Fruit fly (Drosophila melanogaster) whole organism, embryonic: Measurements from ENCODE around the gene Socs36E.
A peak's percentile ranks its signal among the peaks of the same experiment; 100 is the strongest.

Experiments used
- Abd-B ChIP-seq: fragments of 200-800 bp; sonication (Bioruptor generic); optimal IDR thresholded peaks from 2 replicates; lab custom pipeline; 2018; ENCODE audit warnings: missing biosample characterization, mild to moderate bottlenecking, missing genetic modification characterization, moderate library complexity
- CG10209 ChIP-seq: fragments of 200-800 bp; sonication (Bioruptor generic); optimal IDR thresholded peaks from 3 replicates; lab custom pipeline; 2017; ENCODE audit warnings: missing biosample characterization, mild to moderate bottlenecking, missing genetic modification characterization, missing genetic modification reagents
- CG10267 ChIP-seq: fragments of 200-800 bp; sonication (Bioruptor generic); optimal IDR thresholded peaks from 2 replicates; lab custom pipeline; 2018; ENCODE audit warnings: missing biosample characterization, mild to moderate bottlenecking, missing genetic modification characterization, moderate library complexity
- CG10274 ChIP-seq: fragments of 200-800 bp; sonication (Bioruptor generic); optimal IDR thresholded peaks from 3 replicates; lab custom pipeline; 2017; ENCODE audit warnings: missing biosample characterization, mild to moderate bottlenecking, missing genetic modification characterization
- CG11247 ChIP-seq: fragments of 200-800 bp; sonication (Bioruptor generic); IDR thresholded peaks from 2 replicates; pipeline ENCODE4 v1.3.6; 2022; ENCODE audit warnings: missing biosample characterization, missing genetic modification characterization
- CG12155 ChIP-seq: fragments of 200-800 bp; sonication (Bioruptor generic); optimal IDR thresholded peaks from 3 replicates; lab custom pipeline; 2016; ENCODE audit warnings: missing biosample characterization, missing genetic modification characterization
- CG13624 ChIP-seq: fragments of 200-800 bp; sonication (Bioruptor generic); optimal IDR thresholded peaks from 2 replicates; lab custom pipeline; 2016; ENCODE audit warnings: missing biosample characterization, missing genetic modification characterization
- CG15514 ChIP-seq: fragments of 200-800 bp; sonication (Bioruptor generic); optimal IDR thresholded peaks from 3 replicates; lab custom pipeline; 2017; ENCODE audit warnings: missing biosample characterization, missing genetic modification characterization, mild to moderate bottlenecking, moderate library complexity, missing genetic modification reagents
- CG15696 ChIP-seq: fragments of 200-800 bp; sonication (Bioruptor generic); optimal IDR thresholded peaks from 2 replicates; lab custom pipeline; 2019; ENCODE audit warnings: missing biosample characterization, mild to moderate bottlenecking, missing genetic modification characterization, moderate library complexity
- CG18599 ChIP-seq: fragments of 200-800 bp; sonication (Bioruptor generic); optimal IDR thresholded peaks from 3 replicates; lab custom pipeline; 2017; ENCODE audit warnings: missing biosample characterization, missing genetic modification characterization, mild to moderate bottlenecking, moderate library complexity, missing genetic modification reagents
- CG2199 ChIP-seq: fragments of 200-800 bp; sonication (Bioruptor generic); IDR thresholded peaks from 3 replicates; pipeline ENCODE4 v1.3.6; 2022; ENCODE audit warnings: missing biosample characterization, missing genetic modification characterization
- CG2712 ChIP-seq: fragments of 200-800 bp; optimal IDR thresholded peaks from 3 replicates; lab custom pipeline; 2019; ENCODE audit warnings: missing biosample characterization, mild to moderate bottlenecking, missing genetic modification characterization, moderate library complexity
- CG2875 ChIP-seq: fragments of 200-800 bp; sonication (Bioruptor generic); optimal IDR thresholded peaks from 2 replicates; lab custom pipeline; 2017; ENCODE audit warnings: missing biosample characterization, mild to moderate bottlenecking, missing genetic modification characterization, missing genetic modification reagents
- CG4360 ChIP-seq: fragments of 200-800 bp; sonication (Bioruptor generic); IDR thresholded peaks from 2 replicates; pipeline ENCODE4 v1.3.6; 2022; ENCODE audit warnings: missing biosample characterization, missing genetic modification characterization
- CG43689 ChIP-seq: fragments of 200-800 bp; sonication (Bioruptor generic); IDR thresholded peaks from 2 replicates; pipeline ENCODE4 v1.3.6; 2022; ENCODE audit warnings: missing biosample characterization, missing genetic modification characterization
- CG4424 ChIP-seq: fragments of 200-800 bp; sonication (Bioruptor generic); optimal IDR thresholded peaks from 3 replicates; lab custom pipeline; 2016; ENCODE audit warnings: missing biosample characterization, missing genetic modification characterization
- CG6175 ChIP-seq: fragments of 200-800 bp; sonication (Bioruptor generic); IDR thresholded peaks from 3 replicates; pipeline ENCODE4 v1.3.6; 2022; ENCODE audit warnings: missing biosample characterization, missing genetic modification characterization
- CG6854 ChIP-seq: fragments of 200-800 bp; sonication (Bioruptor generic); optimal IDR thresholded peaks from 3 replicates; lab custom pipeline; 2017; ENCODE audit warnings: missing biosample characterization, mild to moderate bottlenecking, missing genetic modification characterization
- CG7839 ChIP-seq: fragments of 200-800 bp; sonication (Bioruptor generic); optimal IDR thresholded peaks from 3 replicates; lab custom pipeline; 2018; ENCODE audit warnings: missing biosample characterization, mild to moderate bottlenecking, missing genetic modification characterization, moderate library complexity
- CG8359 ChIP-seq: fragments of 200-800 bp; sonication (Bioruptor generic); optimal IDR thresholded peaks from 2 replicates; lab custom pipeline; 2017; ENCODE audit warnings: missing biosample characterization, mild to moderate bottlenecking, missing genetic modification characterization, borderline replicate concordance
- Deaf1 ChIP-seq: fragments of 200-800 bp; optimal IDR thresholded peaks from 3 replicates; lab custom pipeline; 2019; ENCODE audit warnings: missing biosample characterization, mild to moderate bottlenecking, missing genetic modification characterization, moderate library complexity
- Dek ChIP-seq: fragments of 200-800 bp; sonication (Bioruptor generic); optimal IDR thresholded peaks from 3 replicates; lab custom pipeline; 2019; ENCODE audit warnings: missing biosample characterization, mild to moderate bottlenecking, missing genetic modification characterization, moderate library complexity
- E2f2 ChIP-seq: fragments of 200-800 bp; sonication (Bioruptor generic); IDR thresholded peaks from 2 replicates; pipeline ENCODE4 v1.3.6; 2022; ENCODE audit warnings: missing biosample characterization, missing genetic modification characterization
- Eip74EF ChIP-seq, 2 experiments: fragments of 200-800 bp in 1 of 2; fragments of >200 bp in 1 of 2; sonication (Bioruptor generic) in 1 of 2; optimal IDR thresholded peaks; 2 replicates each; lab custom pipeline; 2017 to 2019; ENCODE audit warnings: missing biosample characterization in 2 of 2, missing genetic modification characterization in 2 of 2, mild to moderate bottlenecking in 1 of 2, moderate library complexity in 1 of 2
- Gug ChIP-seq: fragments of 200-800 bp; sonication (Bioruptor generic); IDR thresholded peaks from 4 replicates; pipeline ENCODE4 v1.3.6; 2022; ENCODE audit warnings: missing biosample characterization, missing genetic modification characterization
- Myb ChIP-seq: fragments of 200-800 bp; sonication (Bioruptor generic); optimal IDR thresholded peaks from 2 replicates; lab custom pipeline; 2016; ENCODE audit warnings: missing biosample characterization, missing genetic modification characterization
- NFAT ChIP-seq: fragments of 200-800 bp; sonication (Bioruptor generic); IDR thresholded peaks from 2 replicates; pipeline ENCODE4 v1.3.6; 2022; ENCODE audit warnings: missing biosample characterization, missing genetic modification characterization
- Rfx ChIP-seq: fragments of 200-800 bp; sonication (Bioruptor generic); IDR thresholded peaks from 2 replicates; pipeline ENCODE4 v1.3.6; 2022; ENCODE audit warnings: missing biosample characterization, missing genetic modification characterization
- Stat92E ChIP-seq, 3 experiments: fragments of >200 bp in 2 of 3; fragments of 200-800 bp in 1 of 3; sonication (Bioruptor generic) in 1 of 3; optimal IDR thresholded peaks; 2 replicates each; lab custom pipeline; 2017 to 2019; ENCODE audit warnings: missing biosample characterization in 3 of 3, missing genetic modification characterization in 3 of 3, mild to moderate bottlenecking in 1 of 3, moderate library complexity in 1 of 3
- ap ChIP-seq: fragments of 200-800 bp; sonication (Bioruptor generic); IDR thresholded peaks from 2 replicates; pipeline ENCODE4 v1.3.6; 2022; ENCODE audit warnings: missing biosample characterization, missing genetic modification characterization
- az2 ChIP-seq: fragments of 200-800 bp; sonication (Bioruptor generic); optimal IDR thresholded peaks from 3 replicates; lab custom pipeline; 2016; ENCODE audit warnings: missing biosample characterization, missing genetic modification characterization
- dmrt99B ChIP-seq: fragments of 200-800 bp; sonication (Bioruptor generic); optimal IDR thresholded peaks from 2 replicates; lab custom pipeline; 2018; ENCODE audit warnings: missing biosample characterization, mild to moderate bottlenecking, missing genetic modification characterization, moderate library complexity
- emc ChIP-seq: fragments of 200-800 bp; sonication (Bioruptor generic); optimal IDR thresholded peaks from 2 replicates; lab custom pipeline; 2016; ENCODE audit warnings: missing biosample characterization, missing genetic modification characterization
- eyg ChIP-seq: fragments of 200-800 bp; sonication (Bioruptor generic); optimal IDR thresholded peaks from 3 replicates; lab custom pipeline; 2016; ENCODE audit warnings: missing biosample characterization, missing genetic modification characterization
- hkb ChIP-seq, 2 experiments: fragments of 200-800 bp in 1 of 2; fragments of >200 bp in 1 of 2; sonication (Bioruptor generic) in 1 of 2; IDR thresholded peaks in 1 of 2; optimal IDR thresholded peaks in 1 of 2; 2 replicates each; pipeline versions ENCODE4 v1.3.6 to Lab custom; 2017 to 2022; ENCODE audit warnings: missing biosample characterization in 1 of 2, missing genetic modification characterization in 1 of 2
- lilli ChIP-seq: fragments of 200-800 bp; sonication (Bioruptor generic); optimal IDR thresholded peaks from 3 replicates; lab custom pipeline; 2016; ENCODE audit warnings: missing biosample characterization, missing genetic modification characterization
- lov ChIP-seq, 2 experiments: fragments of 200-800 bp in 1 of 2; fragments of >200 bp in 1 of 2; sonication (Bioruptor generic) in 1 of 2; IDR thresholded peaks in 1 of 2; optimal IDR thresholded peaks in 1 of 2; 2 replicates in 1 of 2; 3 replicates in 1 of 2; pipeline versions ENCODE4 v1.3.6 to Lab custom; 2017 to 2022; ENCODE audit warnings: missing biosample characterization in 1 of 2, missing genetic modification characterization in 1 of 2
- phol ChIP-seq: fragments of 200-800 bp; sonication (Bioruptor generic); optimal IDR thresholded peaks from 3 replicates; lab custom pipeline; 2018; ENCODE audit warnings: missing biosample characterization, mild to moderate bottlenecking, missing genetic modification characterization, moderate library complexity
- psq ChIP-seq: fragments of 200-800 bp; sonication (Bioruptor generic); optimal IDR thresholded peaks from 2 replicates; lab custom pipeline; 2017; ENCODE audit warnings: missing biosample characterization, missing genetic modification characterization
- pum ChIP-seq: fragments of 200-800 bp; sonication (Bioruptor generic); optimal IDR thresholded peaks from 2 replicates; lab custom pipeline; 2016; ENCODE audit warnings: missing biosample characterization, missing genetic modification characterization
- rib ChIP-seq: fragments of 200-800 bp; sonication (Bioruptor generic); IDR thresholded peaks from 2 replicates; pipeline ENCODE4 v1.3.6; 2022; ENCODE audit warnings: missing biosample characterization, missing genetic modification characterization
- row ChIP-seq: fragments of 200-800 bp; sonication (Bioruptor generic); IDR thresholded peaks from 3 replicates; pipeline ENCODE4 v1.3.6; 2022; ENCODE audit warnings: missing biosample characterization, missing genetic modification characterization
- sr ChIP-seq: fragments of 200-800 bp; sonication (Bioruptor generic); IDR thresholded peaks from 3 replicates; pipeline ENCODE4 v1.3.6; 2022; ENCODE audit warnings: missing biosample characterization, missing genetic modification characterization
- ssp ChIP-seq: fragments of 200-800 bp; sonication (Bioruptor generic); IDR thresholded peaks from 2 replicates; pipeline ENCODE4 v1.3.6; 2022; ENCODE audit warnings: missing biosample characterization, missing genetic modification characterization
- tio ChIP-seq: fragments of 200-800 bp; sonication (Bioruptor generic); optimal IDR thresholded peaks from 2 replicates; lab custom pipeline; 2017; ENCODE audit warnings: missing biosample characterization, missing genetic modification characterization, inconsistent platforms
- vnd ChIP-seq: fragments of 200-800 bp; sonication (Bioruptor generic); IDR thresholded peaks from 3 replicates; pipeline ENCODE4 v1.3.6; 2022; ENCODE audit warnings: missing biosample characterization, missing genetic modification characterization; ENCODE audit not compliant: partially characterized antibody

The Socs36E gene

DNA sequence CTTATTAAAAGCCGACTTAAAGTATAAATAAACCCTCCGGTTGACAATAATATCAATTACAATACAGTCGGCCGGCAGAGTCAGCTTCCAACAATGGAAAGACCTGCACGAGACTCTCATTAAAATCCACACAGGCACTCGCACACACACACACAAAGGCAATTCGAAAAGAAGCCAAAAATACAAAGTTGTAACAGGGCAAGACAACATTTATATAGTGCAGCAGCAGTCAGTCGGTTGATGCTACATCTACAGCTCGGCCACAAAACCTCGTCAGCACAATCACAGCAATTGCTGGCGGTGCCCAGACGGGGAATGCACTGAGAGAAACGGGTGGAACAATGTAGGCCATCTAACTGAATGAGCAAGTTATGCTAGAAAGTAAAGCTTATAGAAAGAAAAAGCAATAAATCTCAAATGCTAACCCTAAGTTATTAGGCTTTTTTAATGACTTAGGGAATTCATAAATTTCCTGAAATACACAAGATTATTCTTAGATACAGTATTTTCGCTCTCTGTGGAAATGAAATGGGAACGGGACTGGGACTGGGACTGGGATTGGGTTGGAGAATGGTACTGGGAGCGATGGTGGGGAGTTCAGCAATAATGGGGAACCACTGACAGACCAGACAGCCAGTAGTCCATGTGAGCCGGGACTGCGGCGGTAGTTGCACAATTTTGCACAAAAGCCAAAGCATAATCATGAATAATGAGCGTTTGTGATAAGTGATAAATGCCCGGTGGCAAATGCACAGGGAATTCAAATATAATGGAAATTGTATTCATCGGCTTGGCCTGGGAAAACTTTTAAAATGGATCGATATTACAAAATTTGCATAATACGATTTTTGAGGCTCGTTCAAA lies 30.6 kb downstream of the Socs36E start (continued):
- peak; percentile 57 for TF ChIP-seq Abd-B
- 0 out of 2 replicates have a peak, but pooled peaks have one; percentile 19 for TF ChIP-seq E2f2 (GFP tag; lab: Robert Waterston, UW)
- TF ChIP-seq sr (GFP tag; lab: Robert Waterston, UW) = no peak
- TF ChIP-seq hkb (optimal IDR thresholded peaks at IDR 0.05; lab: Kevin White, UChicago) = no peak
- TF ChIP-seq hkb (GFP tag; IDR thresholded peaks at IDR 0.05; lab: Robert Waterston, UW) = peak; percentile 28; the same call in 1 of the 2 replicates
- TF ChIP-seq CG10209 (GFP tag; lab: Kevin White, UChicago) = peak; percentile 4
- TF ChIP-seq lilli (GFP tag; lab: Kevin White, UChicago) = peak; percentile 51
- TF ChIP-seq CG4360 (GFP tag; lab: Robert Waterston, UW) = no peak
- no peak for TF ChIP-seq CG43689 (GFP tag; lab: Robert Waterston, UW)
- TF ChIP-seq vnd = no peak
- TF ChIP-seq Eip74EF (GFP tag; optimal IDR thresholded peaks at IDR 0.05; lab: Kevin White, UChicago) = peak in 1 of 2 experiments; percentile 8
- peak; percentile 72 for TF ChIP-seq CG18599 (GFP tag; lab: Kevin White, UChicago)
- TF ChIP-seq CG11247 (GFP tag; lab: Robert Waterston, UW) = 0 out of 2 replicates have a peak, but pooled peaks have one; percentile 28
- no peak for TF ChIP-seq CG6854 (GFP tag; lab: Kevin White, UChicago)
- TF ChIP-seq CG10274 = no peak
- TF ChIP-seq pum (GFP tag; lab: Kevin White, UChicago) = peak; percentile 29
- TF ChIP-seq CG4424 (GFP tag; lab: Kevin White, UChicago) = peak; percentile 25
- peak; percentile 55 for TF ChIP-seq CG2712
- no peak for TF ChIP-seq CG8359 (GFP tag; lab: Kevin White, UChicago)
- no peak for TF ChIP-seq emc (GFP tag; lab: Kevin White, UChicago)
- no peak for TF ChIP-seq CG2199 (GFP tag; lab: Robert Waterston, UW)
- no peak for TF ChIP-seq rib
- no peak for TF ChIP-seq lov (optimal IDR thresholded peaks at IDR 0.05; lab: Kevin White, UChicago)
- no peak for TF ChIP-seq lov (GFP tag; IDR thresholded peaks at IDR 0.05; lab: Robert Waterston, UW)
- TF ChIP-seq dmrt99B (tag; lab: Kevin White, UChicago) = peak; percentile 70
- no peak for TF ChIP-seq Deaf1
- peak; percentile 10 for TF ChIP-seq Myb (GFP tag; lab: Kevin White, UChicago)
- no peak for TF ChIP-seq CG15514 (GFP tag; lab: Kevin White, UChicago)
- TF ChIP-seq CG13624 (GFP tag; lab: Kevin White, UChicago) = no peak
- peak; percentile 36; the same call in 2 of the 4 replicates for TF ChIP-seq Gug (GFP tag; lab: Robert Waterston, UW)
- TF ChIP-seq CG7839 = peak; percentile 63
- TF ChIP-seq Rfx (GFP tag; lab: Robert Waterston, UW) = peak; percentile 44; the same call in 1 of the 2 replicates
- TF ChIP-seq CG15696 = no peak
- TF ChIP-seq az2 (GFP tag; lab: Kevin White, UChicago) = peak; percentile 45
- no peak for TF ChIP-seq Stat92E (GFP tag; optimal IDR thresholded peaks at IDR 0.05; lab: Kevin White, UChicago)
- peak; percentile 15 for TF ChIP-seq tio (GFP tag; lab: Kevin White, UChicago)
- no peak for TF ChIP-seq psq (GFP tag; lab: Kevin White, UChicago)
- TF ChIP-seq row = peak; percentile 63
- 0 out of 2 replicates have a peak, but pooled peaks have one; percentile 20 for TF ChIP-seq ssp (GFP tag; lab: Robert Waterston, UW)
- TF ChIP-seq eyg (GFP tag; lab: Kevin White, UChicago) = no peak
- TF ChIP-seq CG12155 (GFP tag; lab: Kevin White, UChicago) = peak; percentile 12
- peak; percentile 12 for TF ChIP-seq CG2875 (GFP tag; lab: Kevin White, UChicago)
- TF ChIP-seq ap (GFP tag; lab: Robert Waterston, UW) = 0 out of 2 replicates have a peak, but pooled peaks have one; percentile 16
- TF ChIP-seq phol (tag; lab: Kevin White, UChicago) = no peak
- no peak for TF ChIP-seq Dek (tag; lab: Kevin White, UChicago)
- peak; percentile 29 for TF ChIP-seq CG10267 (tag; lab: Kevin White, UChicago)
- no peak for TF ChIP-seq CG6175 (GFP tag; lab: Robert Waterston, UW)
- TF ChIP-seq NFAT (GFP tag; lab: Robert Waterston, UW) = 0 out of 2 replicates have a peak, but pooled peaks have one; percentile 11
